Worm (Caenorhabditis elegans): ENCODE data around the gene srg-48.

srg-48 gene

ce11 chrIV:7099377-7099776 lies 27.2 kb downstream of the srg-48 start (continued):
- TF ChIP-seq T20F7.1 (GFP tag; optimal IDR thresholded peaks at IDR 0.05) (no peak), vab-7 (GFP tag; IDR thresholded peaks at IDR 0.05) (no peak), Y75B8A.6 (GFP tag; IDR thresholded peaks at IDR 0.05) (no peak), egl-43 (GFP tag; IDR thresholded peaks at IDR 0.05) (no peak), nhr-10 (tag; optimal IDR thresholded peaks at IDR 0.05) (no peak), unc-130 (GFP tag; optimal IDR thresholded peaks at IDR 0.05) (no peak), hlh-30 (tag; optimal IDR thresholded peaks at IDR 0.05; ENCODE audit: insufficient read depth) (no peak), nhr-42 (GFP tag; IDR thresholded peaks at IDR 0.05) (no peak), ceh-82 (tag; optimal IDR thresholded peaks at IDR 0.05) (no peak), lim-7 (GFP tag; IDR thresholded peaks at IDR 0.05) (no peak), ZK546.5 (tag; optimal IDR thresholded peaks at IDR 0.05) (no peak), rbr-2 (tag; optimal IDR thresholded peaks at IDR 0.05) (no peak), zip-11 (GFP tag; IDR thresholded peaks at IDR 0.05) (no peak), hmg-1.1 (GFP tag; IDR thresholded peaks at IDR 0.05) (peak; percentile 31; the same call in 1 of the 2 replicates), T26A8.4 (GFP tag; IDR thresholded peaks at IDR 0.05) (no peak), ceh-32 (tag; optimal IDR thresholded peaks at IDR 0.05; ENCODE audit: poor library complexity) (no peak), lin-13 (GFP tag; optimal IDR thresholded peaks at IDR 0.05) (no peak), tra-1 (GFP tag; IDR thresholded peaks at IDR 0.05) (0 out of 2 replicates have a peak, but pooled peaks have one; percentile 17), ceh-44 (GFP tag; IDR thresholded peaks at IDR 0.05) (no peak), skn-1 (tag; optimal IDR thresholded peaks at IDR 0.05) (no peak), dve-1 (tag; optimal IDR thresholded peaks at IDR 0.05; ENCODE audit: insufficient read depth) (no peak), dmd-8 (GFP tag; IDR thresholded peaks at IDR 0.05) (no peak), egl-27 (tag; optimal IDR thresholded peaks at IDR 0.05) (no peak), F26F4.8 (GFP tag; conservative IDR thresholded peaks at IDR 0.05) (no peak), aha-1 (tag) (no peak), mxl-3 (GFP tag; optimal IDR thresholded peaks at IDR 0.05) (no peak), lsy-2 (tag; optimal IDR thresholded peaks at IDR 0.05) (peak in 1 of 2 experiments; percentile 34)

ce11 chrIV:7103211-7103679 lies 31.0 kb downstream of the srg-48 start, which contains the start of the genes rde-8 and ZC477.3:
Gene rde-8 (minus strand): TSS chrIV:7103261.
Gene ZC477.3 (plus strand): TSS chrIV:7103492.
- peak; percentile 4 for TF ChIP-seq lin-13 (GFP tag; optimal IDR thresholded peaks at IDR 0.05)
- TF ChIP-seq nhr-48 (tag; optimal IDR thresholded peaks at IDR 0.05) = peak; percentile 38
- TF ChIP-seq egl-43 (GFP tag; IDR thresholded peaks at IDR 0.05) = no peak
- peak; percentile 75 for TF ChIP-seq dpl-1 (GFP tag; optimal IDR thresholded peaks at IDR 0.05)
- no peak for TF ChIP-seq zfp-2 (tag; optimal IDR thresholded peaks at IDR 0.05)
- TF ChIP-seq hlh-11 (tag; optimal IDR thresholded peaks at IDR 0.05) = no peak
- TF ChIP-seq zag-1 (tag; optimal IDR thresholded peaks at IDR 0.05) = no peak
- TF ChIP-seq mdt-29 (GFP tag; IDR thresholded peaks at IDR 0.05) = no peak
- no peak for TF ChIP-seq ceh-20 (GFP tag; IDR thresholded peaks at IDR 0.05)
- TF ChIP-seq jun-1 (tag; optimal IDR thresholded peaks at IDR 0.05) = peak; percentile 28
- TF ChIP-seq nhr-28 (tag; optimal IDR thresholded peaks at IDR 0.05) = peak; percentile 18
- TF ChIP-seq zip-11 (GFP tag; IDR thresholded peaks at IDR 0.05) = no peak
- peak; percentile 54 for TF ChIP-seq T20F7.1 (GFP tag; optimal IDR thresholded peaks at IDR 0.05)
- TF ChIP-seq R02D3.7 (tag; optimal IDR thresholded peaks at IDR 0.05) = no peak
- no peak for TF ChIP-seq F26F4.8 (GFP tag; conservative IDR thresholded peaks at IDR 0.05)
- TF ChIP-seq rbr-2 (tag; optimal IDR thresholded peaks at IDR 0.05) = peak; percentile 59
- TF ChIP-seq Y105C5A.15 (GFP tag; IDR thresholded peaks at IDR 0.05) = no peak
- no peak for TF ChIP-seq ceh-82 (tag; optimal IDR thresholded peaks at IDR 0.05)
- TF ChIP-seq pha-4 (GFP tag; IDR thresholded peaks at IDR 0.05) = no peak
- TF ChIP-seq pha-4 (tag; optimal IDR thresholded peaks at IDR 0.05) = no peak
- no peak for TF ChIP-seq madf-9 (GFP tag; conservative IDR thresholded peaks at IDR 0.05)
- peak; percentile 3 for TF ChIP-seq nhr-11 (tag; optimal IDR thresholded peaks at IDR 0.05)
- no peak for TF ChIP-seq unc-39 (tag; optimal IDR thresholded peaks at IDR 0.05)
- TF ChIP-seq pqm-1 (tag; optimal IDR thresholded peaks at IDR 0.05) = no peak
- no peak for TF ChIP-seq F49E8.2 (tag; optimal IDR thresholded peaks at IDR 0.05; ENCODE audit: borderline replicate concordance)
- TF ChIP-seq aha-1 (tag) = peak; percentile 87
- TF ChIP-seq spr-3 (GFP tag; optimal IDR thresholded peaks at IDR 0.05) = no peak
- TF ChIP-seq sdz-12 (GFP tag; optimal IDR thresholded peaks at IDR 0.05) = no peak
- TF ChIP-seq nhr-102 (tag; optimal IDR thresholded peaks at IDR 0.05) = peak; percentile 42
- no peak for TF ChIP-seq attf-4 (tag; optimal IDR thresholded peaks at IDR 0.05)
- no peak for TF ChIP-seq tra-1 (GFP tag; IDR thresholded peaks at IDR 0.05)
- no peak for TF ChIP-seq nhr-77 (tag; optimal IDR thresholded peaks at IDR 0.05)
- peak in 1 of 2 experiments; percentile 67 for TF ChIP-seq daf-16 (GFP tag; optimal IDR thresholded peaks at IDR 0.05)
- peak; percentile 68 for TF ChIP-seq daf-16 (tag; optimal IDR thresholded peaks at IDR 0.05)

Data from whole organism, L4 larva.